Worm (Caenorhabditis elegans): Measurements from ENCODE around the gene twk-6.

- no peak for TF ChIP-seq klf-2 (GFP tag; conservative IDR thresholded peaks at IDR 0.05)
- no peak for TF ChIP-seq tab-1 (GFP tag; IDR thresholded peaks at IDR 0.05)
- TF ChIP-seq cog-1 (tag; optimal IDR thresholded peaks at IDR 0.05), result no peak
- no peak for TF ChIP-seq ref-1 (GFP tag; conservative IDR thresholded peaks at IDR 0.05)
- no peak for TF ChIP-seq flt-1 (GFP tag; IDR thresholded peaks at IDR 0.05)
- TF ChIP-seq ztf-29 (GFP tag; IDR thresholded peaks at IDR 0.05), result no peak
- no peak for TF ChIP-seq med-1 (GFP tag; optimal IDR thresholded peaks at IDR 0.05; ENCODE audit: insufficient read depth)
Measured at ce11 chrIII:4745934-4746333, 3.2 kb downstream of the twk-6 start, which contains the start of gene F17C8.6.
